Fruit fly (Drosophila melanogaster) whole organism: ENCODE measurements around the gene Reg-2.

Experiments used
- CG8478 ChIP-seq: fragments of >200 bp; optimal IDR thresholded peaks from 2 replicates; lab custom pipeline; 2018; ENCODE audit warnings: inconsistent platforms
- Dll ChIP-seq: fragments of >200 bp; optimal IDR thresholded peaks from 2 replicates; lab custom pipeline; 2017
- EcR ChIP-seq, 2 experiments: fragments of >200 bp; optimal IDR thresholded peaks; 2 replicates each; lab custom pipeline; 2017; ENCODE audit warnings: missing biosample characterization in 2 of 2, missing genetic modification characterization in 2 of 2, missing genetic modification reagents in 2 of 2
- pan ChIP-seq: fragments of >200 bp; optimal IDR thresholded peaks from 2 replicates; lab custom pipeline; 2017
- psq ChIP-seq: fragments of >200 bp; optimal IDR thresholded peaks from 2 replicates; lab custom pipeline; 2017
- usp ChIP-seq: fragments of >200 bp; optimal IDR thresholded peaks from 2 replicates; lab custom pipeline; 2017; ENCODE audit warnings: missing biosample characterization, missing genetic modification characterization, mixed read lengths

Gene Reg-2

dm6 chr3L:624203-624914 lies 18.0 kb upstream of the Reg-2 start:
- TF ChIP-seq usp (GFP tag; lab: Kevin White, UChicago) = no peak

dm6 chr3L:623556-623955 lies 17.2 kb upstream of the Reg-2 start:
- TF ChIP-seq psq (lab: Kevin White, UChicago) (no peak), usp (GFP tag; lab: Kevin White, UChicago) (no peak), Dll (lab: Kevin White, UChicago) (no peak), pan (lab: Kevin White, UChicago) (no peak), CG8478 (lab: Kevin White, UChicago) (no peak), EcR (GFP tag; optimal IDR thresholded peaks at IDR 0.05; lab: Kevin White, UChicago) (no peak)

DNA sequence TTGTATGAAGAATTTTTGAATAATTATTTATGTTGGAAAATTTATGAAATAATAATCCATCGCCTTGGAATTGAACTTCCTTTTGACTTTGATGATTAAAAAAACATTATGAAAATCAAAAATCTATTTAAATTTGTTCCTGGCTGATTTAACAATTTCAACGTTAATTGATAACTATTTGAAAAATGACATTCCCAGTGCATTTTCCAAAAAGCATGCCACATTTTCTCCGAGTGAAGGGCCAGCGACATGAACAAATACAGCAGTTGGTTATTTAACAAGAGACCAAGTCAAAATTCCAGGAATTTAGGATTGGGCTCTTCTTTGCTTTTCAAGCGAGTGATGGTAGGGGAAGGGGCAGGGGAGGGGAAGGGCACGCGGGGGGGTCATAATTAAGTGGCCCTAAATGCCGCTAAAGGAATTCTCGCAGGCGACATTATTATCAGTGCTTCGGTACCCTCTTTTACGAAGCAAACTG lies 16.0 kb upstream of the Reg-2 start:
- TF ChIP-seq CG8478 (lab: Kevin White, UChicago) (no peak), psq (lab: Kevin White, UChicago) (no peak), pan (lab: Kevin White, UChicago) (no peak), EcR (GFP tag; optimal IDR thresholded peaks at IDR 0.05; lab: Kevin White, UChicago) (no peak), usp (GFP tag; lab: Kevin White, UChicago) (no peak), Dll (lab: Kevin White, UChicago) (no peak)

dm6 chr3L:621097-621967 lies 15.0 kb upstream of the Reg-2 start:
- TF ChIP-seq EcR (GFP tag; optimal IDR thresholded peaks at IDR 0.05; lab: Kevin White, UChicago) = no peak
- TF ChIP-seq Dll (lab: Kevin White, UChicago) = peak; percentile 48

dm6 chr3L:619427-620308 lies 13.3 kb upstream of the Reg-2 start:
- TF ChIP-seq pan (lab: Kevin White, UChicago) (peak; percentile 86), Dll (lab: Kevin White, UChicago) (no peak), EcR (GFP tag; optimal IDR thresholded peaks at IDR 0.05; lab: Kevin White, UChicago) (no peak), usp (GFP tag; lab: Kevin White, UChicago) (no peak), psq (lab: Kevin White, UChicago) (no peak), CG8478 (lab: Kevin White, UChicago) (no peak)

dm6 chr3L:618347-619272 lies 12.2 kb upstream of the Reg-2 start:
- no peak for TF ChIP-seq CG8478 (lab: Kevin White, UChicago)
- TF ChIP-seq psq (lab: Kevin White, UChicago) = no peak
- no peak for TF ChIP-seq pan (lab: Kevin White, UChicago)
- peak; percentile 55 for TF ChIP-seq Dll (lab: Kevin White, UChicago)
- peak in 1 of 2 experiments; percentile 85 for TF ChIP-seq EcR (GFP tag; optimal IDR thresholded peaks at IDR 0.05; lab: Kevin White, UChicago)
- TF ChIP-seq usp (GFP tag; lab: Kevin White, UChicago) = no peak

- no peak for TF ChIP-seq CG8478 (lab: Kevin White, UChicago)
- TF ChIP-seq Dll (lab: Kevin White, UChicago) = no peak
- no peak for TF ChIP-seq pan (lab: Kevin White, UChicago)
- TF ChIP-seq EcR (GFP tag; optimal IDR thresholded peaks at IDR 0.05; lab: Kevin White, UChicago) = no peak
- TF ChIP-seq psq (lab: Kevin White, UChicago) = no peak
- no peak for TF ChIP-seq usp (GFP tag; lab: Kevin White, UChicago)
These were observed 11.6 kb upstream of the Reg-2 start for dm6 chr3L:617926-618325.

- TF ChIP-seq EcR (GFP tag; optimal IDR thresholded peaks at IDR 0.05; lab: Kevin White, UChicago) (no peak), CG8478 (lab: Kevin White, UChicago) (peak; percentile 15), usp (GFP tag; lab: Kevin White, UChicago) (no peak), psq (lab: Kevin White, UChicago) (no peak), Dll (lab: Kevin White, UChicago) (peak; percentile 77)
These were observed 10.2 kb upstream of the Reg-2 start for dm6 chr3L:616482-617148.

DNA sequence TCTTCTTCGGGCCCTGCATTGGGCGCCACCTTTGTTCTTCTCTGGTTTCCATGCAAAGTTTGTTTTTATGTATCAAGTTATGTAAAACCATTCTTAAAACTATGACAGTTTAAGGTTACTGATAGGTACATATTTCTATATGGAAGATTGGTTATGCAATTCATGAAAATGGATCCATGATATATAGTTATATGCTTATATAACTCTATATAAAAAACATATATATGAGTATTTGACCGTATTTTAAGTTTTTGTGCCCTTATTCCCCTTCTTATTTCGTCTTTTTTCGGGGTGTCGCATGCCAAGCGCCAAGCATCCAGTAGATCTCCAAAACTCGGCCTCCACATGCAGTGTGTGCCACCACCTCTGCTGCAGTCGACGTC lies 9.7 kb upstream of the Reg-2 start:
- TF ChIP-seq Dll (lab: Kevin White, UChicago) (no peak), usp (GFP tag; lab: Kevin White, UChicago) (no peak), pan (lab: Kevin White, UChicago) (no peak), CG8478 (lab: Kevin White, UChicago) (no peak), EcR (GFP tag; optimal IDR thresholded peaks at IDR 0.05; lab: Kevin White, UChicago) (no peak), psq (lab: Kevin White, UChicago) (no peak)
